Fruit fly (Drosophila melanogaster) whole organism, embryonic: ENCODE results near the gene Mdh2.
A peak's percentile ranks its signal among the peaks of the same experiment; 100 is the strongest.

Source experiments
- Abd-B ChIP-seq: fragments of 200-800 bp; sonication (Bioruptor generic); optimal IDR thresholded peaks from 2 replicates; lab custom pipeline; 2018; ENCODE audit warnings: missing biosample characterization, mild to moderate bottlenecking, missing genetic modification characterization, moderate library complexity
- B-H1 ChIP-seq: fragments of 200-800 bp; sonication (Bioruptor generic); IDR thresholded peaks from 3 replicates; pipeline ENCODE4 v1.3.6; 2022; ENCODE audit warnings: missing biosample characterization, missing genetic modification characterization
- CG10267 ChIP-seq: fragments of 200-800 bp; sonication (Bioruptor generic); optimal IDR thresholded peaks from 2 replicates; lab custom pipeline; 2018; ENCODE audit warnings: missing biosample characterization, mild to moderate bottlenecking, missing genetic modification characterization, moderate library complexity
- CG10431 ChIP-seq: fragments of 200-800 bp; sonication (Bioruptor generic); optimal IDR thresholded peaks from 3 replicates; lab custom pipeline; 2018; ENCODE audit warnings: missing biosample characterization, mild to moderate bottlenecking, missing genetic modification characterization
- CG11723 ChIP-seq: fragments of 200-800 bp; sonication (Bioruptor generic); optimal IDR thresholded peaks from 2 replicates; lab custom pipeline; 2017; ENCODE audit warnings: missing biosample characterization, mild to moderate bottlenecking, missing genetic modification characterization
- CG12155 ChIP-seq: fragments of 200-800 bp; sonication (Bioruptor generic); optimal IDR thresholded peaks from 3 replicates; lab custom pipeline; 2016; ENCODE audit warnings: missing biosample characterization, missing genetic modification characterization
- CG12299 ChIP-seq: fragments of 200-800 bp; sonication (Bioruptor generic); optimal IDR thresholded peaks from 2 replicates; lab custom pipeline; 2018; ENCODE audit warnings: missing biosample characterization, mild to moderate bottlenecking, missing genetic modification characterization
- CG18011 ChIP-seq: fragments of 200-800 bp; sonication (Bioruptor generic); optimal IDR thresholded peaks from 2 replicates; lab custom pipeline; 2017; ENCODE audit warnings: missing biosample characterization, missing genetic modification characterization, mild to moderate bottlenecking, moderate library complexity, missing genotype
- CG18619 ChIP-seq: fragments of 200-800 bp; sonication (Bioruptor generic); optimal IDR thresholded peaks from 3 replicates; lab custom pipeline; 2017; ENCODE audit warnings: missing biosample characterization, mild to moderate bottlenecking, missing genetic modification characterization
- CG2678 ChIP-seq: fragments of 200-800 bp; sonication (Bioruptor generic); optimal IDR thresholded peaks from 3 replicates; lab custom pipeline; 2019; ENCODE audit warnings: missing biosample characterization, mild to moderate bottlenecking, missing genetic modification characterization, moderate library complexity
- CG2889 ChIP-seq: fragments of 200-800 bp; sonication (Bioruptor generic); IDR thresholded peaks from 3 replicates; pipeline ENCODE4 v1.3.6; 2022; ENCODE audit warnings: missing biosample characterization, missing genetic modification characterization
- CG32767 ChIP-seq: fragments of 200-800 bp; sonication (Bioruptor generic); IDR thresholded peaks from 2 replicates; pipeline ENCODE4 v1.3.6; 2022; ENCODE audit warnings: missing biosample characterization, missing genetic modification characterization
- CG8281 ChIP-seq: fragments of 200-800 bp; sonication (Bioruptor generic); optimal IDR thresholded peaks from 2 replicates; lab custom pipeline; 2018; ENCODE audit warnings: missing biosample characterization, mild to moderate bottlenecking, missing genetic modification characterization, moderate library complexity
- CG8765 ChIP-seq: fragments of 200-800 bp; sonication (Bioruptor generic); IDR thresholded peaks from 2 replicates; pipeline ENCODE4 v1.3.6; 2022; ENCODE audit warnings: missing biosample characterization, missing genetic modification characterization
- Chrac-16 ChIP-seq: fragments of 200-800 bp; sonication (Bioruptor generic); optimal IDR thresholded peaks from 3 replicates; lab custom pipeline; 2016; ENCODE audit warnings: missing biosample characterization, missing genetic modification characterization
- Doc3 ChIP-seq: fragments of 200-800 bp; sonication (Bioruptor generic); IDR thresholded peaks from 3 replicates; pipeline ENCODE4 v1.3.6; 2022; ENCODE audit warnings: missing biosample characterization, missing genetic modification characterization; ENCODE audit not compliant: partially characterized antibody
- Drgx ChIP-seq: fragments of 200-800 bp; sonication (Bioruptor generic); IDR thresholded peaks from 2 replicates; pipeline ENCODE4 v1.3.6; 2022; ENCODE audit warnings: missing biosample characterization, missing genetic modification characterization
- Elba2 ChIP-seq: fragments of 200-800 bp; sonication (Bioruptor generic); optimal IDR thresholded peaks from 3 replicates; lab custom pipeline; 2016; ENCODE audit warnings: missing biosample characterization, missing genetic modification characterization
- Gug ChIP-seq: fragments of 200-800 bp; sonication (Bioruptor generic); IDR thresholded peaks from 4 replicates; pipeline ENCODE4 v1.3.6; 2022; ENCODE audit warnings: missing biosample characterization, missing genetic modification characterization
- Lim3 ChIP-seq: fragments of 200-800 bp; sonication (Bioruptor generic); IDR thresholded peaks from 2 replicates; pipeline ENCODE4 v1.3.6; 2022; ENCODE audit warnings: missing biosample characterization, missing genetic modification characterization
- NfI ChIP-seq: fragments of 200-800 bp; sonication (Bioruptor generic); optimal IDR thresholded peaks from 3 replicates; lab custom pipeline; 2018; ENCODE audit warnings: missing biosample characterization, mild to moderate bottlenecking, missing genetic modification characterization, moderate library complexity
- Oaz ChIP-seq: fragments of 200-800 bp; sonication (Bioruptor generic); IDR thresholded peaks from 2 replicates; pipeline ENCODE4 v1.3.6; 2022; ENCODE audit warnings: missing biosample characterization, missing genetic modification characterization
- Ptx1 ChIP-seq: fragments of 200-800 bp; sonication (Bioruptor generic); IDR thresholded peaks from 2 replicates; pipeline ENCODE4 v1.3.6; 2022; ENCODE audit warnings: missing biosample characterization, missing genetic modification characterization
- Spps ChIP-seq: fragments of 200-800 bp; sonication (Bioruptor generic); optimal IDR thresholded peaks from 2 replicates; lab custom pipeline; 2018; ENCODE audit warnings: missing biosample characterization, mild to moderate bottlenecking, missing genetic modification characterization
- YL-1 ChIP-seq: fragments of 200-800 bp; sonication (Bioruptor generic); optimal IDR thresholded peaks from 3 replicates; lab custom pipeline; 2017; ENCODE audit warnings: missing biosample characterization, mild to moderate bottlenecking, missing genetic modification characterization
- az2 ChIP-seq: fragments of 200-800 bp; sonication (Bioruptor generic); optimal IDR thresholded peaks from 3 replicates; lab custom pipeline; 2016; ENCODE audit warnings: missing biosample characterization, missing genetic modification characterization
- bigmax ChIP-seq: fragments of 200-800 bp; sonication (Bioruptor generic); optimal IDR thresholded peaks from 2 replicates; lab custom pipeline; 2018; ENCODE audit warnings: missing biosample characterization, mild to moderate bottlenecking, missing genetic modification characterization
- cas ChIP-seq: fragments of 200-800 bp; sonication (Bioruptor generic); IDR thresholded peaks from 2 replicates; pipeline ENCODE4 v1.3.6; 2022; ENCODE audit warnings: missing biosample characterization, missing genetic modification characterization
- crc ChIP-seq: fragments of 200-800 bp; sonication (Bioruptor generic); optimal IDR thresholded peaks from 2 replicates; lab custom pipeline; 2016; ENCODE audit warnings: missing biosample characterization, missing genetic modification characterization
- cwo ChIP-seq: fragments of 200-800 bp; sonication (Bioruptor generic); optimal IDR thresholded peaks from 3 replicates; lab custom pipeline; 2017; ENCODE audit warnings: missing biosample characterization, missing genetic modification characterization, mild to moderate bottlenecking, moderate library complexity, missing genetic modification reagents
- da ChIP-seq: fragments of 200-800 bp; sonication (Bioruptor generic); optimal IDR thresholded peaks from 2 replicates; lab custom pipeline; 2016; ENCODE audit warnings: missing biosample characterization, missing genetic modification characterization
- dan ChIP-seq: fragments of 200-800 bp; sonication (Bioruptor generic); IDR thresholded peaks from 2 replicates; pipeline ENCODE4 v1.3.6; 2022; ENCODE audit warnings: missing biosample characterization, missing genetic modification characterization
- dimm ChIP-seq: fragments of 200-800 bp; sonication (Bioruptor generic); IDR thresholded peaks from 2 replicates; pipeline ENCODE4 v1.3.6; 2022; ENCODE audit warnings: missing biosample characterization, missing genetic modification characterization
- dm ChIP-seq: fragments of 200-800 bp; sonication (Bioruptor generic); optimal IDR thresholded peaks from 3 replicates; lab custom pipeline; 2016; ENCODE audit warnings: missing biosample characterization, missing genetic modification characterization
- dysf ChIP-seq: fragments of 200-800 bp; sonication (Bioruptor generic); IDR thresholded peaks from 3 replicates; pipeline ENCODE4 v1.3.6; 2022; ENCODE audit warnings: missing biosample characterization, missing genetic modification characterization
- gcm ChIP-seq: fragments of 200-800 bp; sonication (Bioruptor generic); optimal IDR thresholded peaks from 2 replicates; lab custom pipeline; 2019; ENCODE audit warnings: missing biosample characterization, mild to moderate bottlenecking, missing genetic modification characterization, moderate library complexity
- gfzf ChIP-seq: fragments of 200-800 bp; sonication (Bioruptor generic); optimal IDR thresholded peaks from 2 replicates; lab custom pipeline; 2016; ENCODE audit warnings: missing biosample characterization, mild to moderate bottlenecking, missing genetic modification characterization, moderate library complexity
- gt ChIP-seq: fragments of 200-800 bp; sonication (Bioruptor generic); IDR thresholded peaks from 2 replicates; pipeline ENCODE4 v1.3.6; 2022; ENCODE audit warnings: missing biosample characterization, missing genetic modification characterization
- ham ChIP-seq: fragments of 200-800 bp; sonication (Bioruptor generic); IDR thresholded peaks from 2 replicates; pipeline ENCODE4 v1.3.6; 2022; ENCODE audit warnings: missing biosample characterization, missing genetic modification characterization
- luna ChIP-seq: fragments of 200-800 bp; sonication (Bioruptor generic); optimal IDR thresholded peaks from 2 replicates; lab custom pipeline; 2016; ENCODE audit warnings: missing biosample characterization, missing genetic modification characterization
- peb ChIP-seq: fragments of 200-800 bp; sonication (Bioruptor generic); IDR thresholded peaks from 2 replicates; pipeline ENCODE4 v1.3.6; 2022; ENCODE audit warnings: missing biosample characterization, missing genetic modification characterization
- prd ChIP-seq, 3 experiments: fragments of >200 bp in 2 of 3; fragments of 200-800 bp in 1 of 3; sonication (Bioruptor generic) in 1 of 3; optimal IDR thresholded peaks in 2 of 3; IDR thresholded peaks in 1 of 3; 2 replicates in 2 of 3; 3 replicates in 1 of 3; pipeline versions ENCODE4 v1.3.6 to Lab custom; 2017 to 2022; ENCODE audit warnings: missing biosample characterization in 1 of 3, missing genetic modification characterization in 1 of 3
- psq ChIP-seq: fragments of 200-800 bp; sonication (Bioruptor generic); optimal IDR thresholded peaks from 2 replicates; lab custom pipeline; 2017; ENCODE audit warnings: missing biosample characterization, missing genetic modification characterization
- repo ChIP-seq: fragments of 200-800 bp; sonication (Bioruptor generic); optimal IDR thresholded peaks from 2 replicates; lab custom pipeline; 2016; ENCODE audit warnings: missing biosample characterization, missing genetic modification characterization
- row ChIP-seq: fragments of 200-800 bp; sonication (Bioruptor generic); IDR thresholded peaks from 3 replicates; pipeline ENCODE4 v1.3.6; 2022; ENCODE audit warnings: missing biosample characterization, missing genetic modification characterization
- salm ChIP-seq: fragments of 200-800 bp; sonication (Bioruptor generic); optimal IDR thresholded peaks from 2 replicates; lab custom pipeline; 2018; ENCODE audit warnings: missing biosample characterization, mild to moderate bottlenecking, missing genetic modification characterization
- slbo ChIP-seq: fragments of 200-800 bp; sonication (Bioruptor generic); IDR thresholded peaks from 2 replicates; pipeline ENCODE4 v1.3.6; 2022; ENCODE audit warnings: missing biosample characterization, missing genetic modification characterization
- slp2 ChIP-seq: fragments of 200-800 bp; sonication (Bioruptor generic); optimal IDR thresholded peaks from 2 replicates; lab custom pipeline; 2016; ENCODE audit warnings: missing biosample characterization, missing genetic modification characterization
- z ChIP-seq: fragments of 200-800 bp; sonication (Bioruptor generic); IDR thresholded peaks from 3 replicates; pipeline ENCODE4 v1.3.6; 2022; ENCODE audit warnings: missing biosample characterization, missing genetic modification characterization
- zfh2 ChIP-seq: fragments of 200-800 bp; sonication (Bioruptor generic); optimal IDR thresholded peaks from 2 replicates; lab custom pipeline; 2016; ENCODE audit warnings: missing biosample characterization, missing genetic modification characterization

The Mdh2 gene

dm6 chr3R:18274328-18275098 lies 48.3 kb downstream of the Mdh2 start, which contains the start of the genes Vps39 and eIF1A (continued):
- TF ChIP-seq bigmax (GFP tag; lab: Kevin White, UChicago) (no peak), prd (optimal IDR thresholded peaks at IDR 0.05; lab: Kevin White, UChicago) (no peak), prd (GFP tag; IDR thresholded peaks at IDR 0.05; lab: Robert Waterston, UW) (peak; percentile 26; the same call in 1 of the 3 replicates), CG12299 (no peak), dm (peak; percentile 76), cas (GFP tag; lab: Robert Waterston, UW) (no peak), CG10431 (GFP tag; lab: Kevin White, UChicago) (no peak), CG2678 (tag; lab: Kevin White, UChicago) (no peak), salm (tag; lab: Kevin White, UChicago) (no peak), Drgx (GFP tag; lab: Robert Waterston, UW) (no peak), z (GFP tag; lab: Robert Waterston, UW) (no peak), slp2 (no peak), repo (GFP tag; lab: Kevin White, UChicago) (no peak), ham (GFP tag; lab: Robert Waterston, UW) (no peak), Elba2 (GFP tag; lab: Kevin White, UChicago) (no peak), dan (GFP tag; lab: Robert Waterston, UW) (no peak), gfzf (GFP tag; lab: Kevin White, UChicago) (peak; percentile 12), CG32767 (0 out of 2 replicates have a peak, but pooled peaks have one; percentile 9), peb (GFP tag; lab: Robert Waterston, UW) (no peak), dimm (GFP tag; lab: Robert Waterston, UW) (no peak), Gug (GFP tag; lab: Robert Waterston, UW) (no peak; the same call in 3 of the 4 replicates), psq (GFP tag; lab: Kevin White, UChicago) (no peak), B-H1 (no peak), Lim3 (no peak), gt (GFP tag; lab: Robert Waterston, UW) (no peak), Chrac-16 (peak; percentile 44), CG2889 (GFP tag; lab: Robert Waterston, UW) (no peak), CG11723 (GFP tag; lab: Kevin White, UChicago) (no peak), dysf (no peak), Abd-B (no peak), az2 (GFP tag; lab: Kevin White, UChicago) (peak; percentile 10), CG12155 (GFP tag; lab: Kevin White, UChicago) (peak; percentile 1), crc (no peak), zfh2 (GFP tag; lab: Kevin White, UChicago) (peak; percentile 15), da (GFP tag; lab: Kevin White, UChicago) (no peak), NfI (GFP tag; lab: Kevin White, UChicago) (peak; percentile 16), Ptx1 (no peak), row (peak; percentile 81), Doc3 (GFP tag; lab: Robert Waterston, UW) (peak; percentile 84), CG8765 (no peak), CG10267 (peak; percentile 46), CG18011 (GFP tag; lab: Kevin White, UChicago) (no peak), YL-1 (GFP tag; lab: Kevin White, UChicago) (peak; percentile 48), luna (GFP tag; lab: Kevin White, UChicago) (no peak), Spps (tag; lab: Kevin White, UChicago) (peak; percentile 31), gcm (GFP tag; lab: Kevin White, UChicago) (no peak), slbo (GFP tag; lab: Robert Waterston, UW) (peak; percentile 56), CG18619 (GFP tag; lab: Kevin White, UChicago) (no peak), Oaz (GFP tag; lab: Robert Waterston, UW) (no peak), CG8281 (tag; lab: Kevin White, UChicago) (no peak), cwo (no peak)
